Fruit fly (Drosophila melanogaster) whole organism, adult: ENCODE measurements around the gene CG33223.
A peak's percentile ranks its signal among the peaks of the same experiment; 100 is the strongest.

Source experiments
- CG1620 ChIP-seq: fragments of 200-800 bp; sonication (Bioruptor generic); optimal IDR thresholded peaks from 2 replicates; lab custom pipeline; 2016; ENCODE audit warnings: missing biosample characterization, missing genetic modification characterization
- CG33017 ChIP-seq: fragments of 200-800 bp; sonication (Bioruptor generic); optimal IDR thresholded peaks from 2 replicates; lab custom pipeline; 2018; ENCODE audit warnings: missing biosample characterization, mild to moderate bottlenecking, missing genetic modification characterization, moderate library complexity
- CG5204 ChIP-seq: fragments of 200-800 bp; sonication (Bioruptor generic); optimal IDR thresholded peaks from 2 replicates; lab custom pipeline; 2016; ENCODE audit warnings: missing biosample characterization, missing genetic modification characterization
- CG7045 ChIP-seq: fragments of 200-800 bp; sonication (Bioruptor generic); optimal IDR thresholded peaks from 2 replicates; lab custom pipeline; 2017; ENCODE audit warnings: missing biosample characterization, mild to moderate bottlenecking, missing genetic modification characterization
- CG7101 ChIP-seq: fragments of 200-800 bp; sonication (Bioruptor generic); optimal IDR thresholded peaks from 2 replicates; lab custom pipeline; 2018; ENCODE audit warnings: missing biosample characterization, mild to moderate bottlenecking, missing genetic modification characterization, moderate library complexity
- Crg-1 ChIP-seq: fragments of 200-800 bp; sonication (Bioruptor generic); optimal IDR thresholded peaks from 2 replicates; lab custom pipeline; 2016; ENCODE audit warnings: missing biosample characterization, missing genetic modification characterization
- Mnt ChIP-seq: fragments of 200-800 bp; sonication (Bioruptor generic); optimal IDR thresholded peaks from 2 replicates; lab custom pipeline; 2016; ENCODE audit warnings: missing biosample characterization, mild to moderate bottlenecking, missing genetic modification characterization
- bab1 ChIP-seq: fragments of 200-800 bp; sonication (Bioruptor generic); optimal IDR thresholded peaks from 3 replicates; lab custom pipeline; 2019; ENCODE audit warnings: missing biosample characterization, mild to moderate bottlenecking, missing genetic modification characterization, moderate library complexity
- cic ChIP-seq: fragments of 200-800 bp; sonication (Bioruptor generic); optimal IDR thresholded peaks from 2 replicates; lab custom pipeline; 2017; ENCODE audit warnings: missing biosample characterization, mild to moderate bottlenecking, missing genetic modification characterization, moderate library complexity
- kay ChIP-seq: fragments of 200-800 bp; sonication (Bioruptor generic); peaks from one replicate; lab custom pipeline; 2016; ENCODE audit warnings: missing biosample characterization, missing genetic modification characterization, borderline replicate concordance
- ovo ChIP-seq: fragments of 200-800 bp; sonication (Bioruptor generic); optimal IDR thresholded peaks from 2 replicates; lab custom pipeline; 2016; ENCODE audit warnings: missing biosample characterization, missing genetic modification characterization
- pad ChIP-seq: fragments of 200-800 bp; sonication (Bioruptor generic); optimal IDR thresholded peaks from 3 replicates; lab custom pipeline; 2017; ENCODE audit warnings: missing biosample characterization, missing genetic modification characterization, mild to moderate bottlenecking, moderate library complexity, missing genetic modification reagents
- tj ChIP-seq: fragments of 200-800 bp; sonication (Bioruptor generic); optimal IDR thresholded peaks from 3 replicates; lab custom pipeline; 2017; ENCODE audit warnings: missing biosample characterization, mild to moderate bottlenecking, missing genetic modification characterization, moderate library complexity

DNA sequence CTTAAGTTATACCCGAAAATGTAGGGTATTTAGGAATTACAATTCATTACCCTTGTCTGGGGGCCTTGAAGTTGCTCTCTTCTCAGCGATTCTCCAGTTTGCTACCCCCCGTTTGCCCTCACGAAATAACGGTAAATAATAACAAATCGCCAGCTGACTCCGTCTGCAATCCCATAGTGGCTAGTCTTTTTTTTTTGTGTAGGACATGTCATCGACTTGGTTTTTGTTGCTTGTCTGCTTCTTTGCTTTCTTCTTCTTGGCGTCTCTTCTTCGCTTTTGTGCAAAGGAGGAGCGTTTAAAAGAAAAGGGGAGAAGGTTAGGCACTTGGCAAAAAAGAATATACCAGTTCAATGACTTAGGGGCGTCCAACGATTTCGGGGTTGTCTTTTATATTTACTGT is 67.5 kb downstream of the CG33223 start:
- TF ChIP-seq kay (GFP tag; lab: Kevin White, UChicago) (no peak), bab1 (no peak), CG7101 (tag; lab: Kevin White, UChicago) (no peak), Crg-1 (GFP tag; lab: Kevin White, UChicago) (no peak), CG1620 (GFP tag; lab: Kevin White, UChicago) (no peak), ovo (GFP tag; lab: Kevin White, UChicago) (peak; percentile 20), pad (GFP tag; lab: Kevin White, UChicago) (peak; percentile 68), CG7045 (GFP tag; lab: Kevin White, UChicago) (no peak), tj (no peak), Mnt (GFP tag; lab: Kevin White, UChicago) (no peak), CG5204 (GFP tag; lab: Kevin White, UChicago) (no peak), cic (GFP tag; lab: Kevin White, UChicago) (no peak), CG33017 (tag; lab: Kevin White, UChicago) (no peak)
